Fruit fly (Drosophila melanogaster) whole organism, embryonic: ENCODE measurements around the gene CG17327.
A peak's percentile ranks its signal among the peaks of the same experiment; 100 is the strongest.

Source experiments
- Ada2b ChIP-seq: fragments of 200-800 bp; sonication (Bioruptor generic); IDR thresholded peaks from 2 replicates; pipeline ENCODE4 v1.3.6; 2022; ENCODE audit warnings: missing biosample characterization, missing genetic modification characterization
- CG12744 ChIP-seq: fragments of 200-800 bp; sonication (Bioruptor generic); optimal IDR thresholded peaks from 2 replicates; lab custom pipeline; 2016; ENCODE audit warnings: missing biosample characterization, missing genetic modification characterization
- CG13123 ChIP-seq: fragments of 200-800 bp; sonication (Bioruptor generic); optimal IDR thresholded peaks from 2 replicates; lab custom pipeline; 2016; ENCODE audit warnings: missing biosample characterization, missing genetic modification characterization
- CG13624 ChIP-seq: fragments of 200-800 bp; sonication (Bioruptor generic); optimal IDR thresholded peaks from 2 replicates; lab custom pipeline; 2016; ENCODE audit warnings: missing biosample characterization, missing genetic modification characterization
- CG1602 ChIP-seq: fragments of 200-800 bp; sonication (Bioruptor generic); optimal IDR thresholded peaks from 3 replicates; lab custom pipeline; 2016; ENCODE audit warnings: missing biosample characterization, missing genetic modification characterization
- CG16815 ChIP-seq: fragments of 200-800 bp; sonication (Bioruptor generic); optimal IDR thresholded peaks from 3 replicates; lab custom pipeline; 2017; ENCODE audit warnings: missing biosample characterization, mild to moderate bottlenecking, missing genetic modification characterization
- CG17186 ChIP-seq: fragments of 200-800 bp; sonication (Bioruptor generic); optimal IDR thresholded peaks from 3 replicates; lab custom pipeline; 2017; ENCODE audit warnings: missing biosample characterization, missing genetic modification reagents, missing genetic modification characterization
- CG18599 ChIP-seq: fragments of 200-800 bp; sonication (Bioruptor generic); optimal IDR thresholded peaks from 3 replicates; lab custom pipeline; 2017; ENCODE audit warnings: missing biosample characterization, missing genetic modification characterization, mild to moderate bottlenecking, moderate library complexity, missing genetic modification reagents
- CG2678 ChIP-seq: fragments of 200-800 bp; sonication (Bioruptor generic); optimal IDR thresholded peaks from 3 replicates; lab custom pipeline; 2019; ENCODE audit warnings: missing biosample characterization, mild to moderate bottlenecking, missing genetic modification characterization, moderate library complexity
- CG2712 ChIP-seq: fragments of 200-800 bp; optimal IDR thresholded peaks from 3 replicates; lab custom pipeline; 2019; ENCODE audit warnings: missing biosample characterization, mild to moderate bottlenecking, missing genetic modification characterization, moderate library complexity
- CG3726 ChIP-seq: fragments of 200-800 bp; sonication (Bioruptor generic); IDR thresholded peaks from 3 replicates; pipeline ENCODE4, ENCODE4 v1.3.6; 2022; ENCODE audit warnings: missing biosample characterization, missing genetic modification characterization
- CG3838 ChIP-seq: fragments of 200-800 bp; sonication (Bioruptor generic); optimal IDR thresholded peaks from 3 replicates; lab custom pipeline; 2016; ENCODE audit warnings: missing biosample characterization, missing genetic modification characterization
- CG4854 ChIP-seq: fragments of 200-800 bp; sonication (Bioruptor generic); optimal IDR thresholded peaks from 2 replicates; lab custom pipeline; 2016; ENCODE audit warnings: missing biosample characterization, missing genetic modification characterization, inconsistent platforms
- CG7745 ChIP-seq: fragments of 200-800 bp; sonication (Bioruptor generic); optimal IDR thresholded peaks from 2 replicates; lab custom pipeline; 2018; ENCODE audit warnings: missing biosample characterization, mild to moderate bottlenecking, missing genetic modification characterization, moderate library complexity
- CG8290 ChIP-seq, 3 experiments: fragments of 200-800 bp; sonication (Bioruptor generic); optimal IDR thresholded peaks; 2 replicates each; lab custom pipeline; 2016 to 2019; ENCODE audit warnings: missing biosample characterization in 3 of 3, missing genetic modification characterization in 3 of 3, mild to moderate bottlenecking in 2 of 3, moderate library complexity in 1 of 3
- CoRest ChIP-seq: fragments of 200-800 bp; sonication (Bioruptor generic); optimal IDR thresholded peaks from 3 replicates; lab custom pipeline; 2018; ENCODE audit warnings: missing biosample characterization, mild to moderate bottlenecking, missing genetic modification characterization, moderate library complexity
- D ChIP-seq, 2 experiments: fragments of 200-800 bp in 1 of 2; fragments of >200 bp in 1 of 2; sonication (Bioruptor generic) in 1 of 2; optimal IDR thresholded peaks; 2 replicates in 1 of 2; 3 replicates in 1 of 2; lab custom pipeline; 2017; ENCODE audit warnings: mild to moderate bottlenecking in 1 of 2, missing biosample characterization in 1 of 2, missing genetic modification characterization in 1 of 2, missing genetic modification reagents in 1 of 2
- E2f1 ChIP-seq: fragments of 200-800 bp; sonication (Bioruptor generic); IDR thresholded peaks from 2 replicates; pipeline ENCODE4 v1.3.6; 2022; ENCODE audit warnings: missing biosample characterization, missing genetic modification characterization
- ERR ChIP-seq: fragments of 200-800 bp; sonication (Bioruptor generic); optimal IDR thresholded peaks from 2 replicates; lab custom pipeline; 2016; ENCODE audit warnings: missing biosample characterization, missing genetic modification characterization
- Ets97D ChIP-seq: fragments of 200-800 bp; sonication (Bioruptor generic); optimal IDR thresholded peaks from 3 replicates; lab custom pipeline; 2016; ENCODE audit warnings: missing biosample characterization, missing genetic modification characterization
- Fer2 ChIP-seq: fragments of 200-800 bp; sonication (Bioruptor generic); optimal IDR thresholded peaks from 2 replicates; lab custom pipeline; 2018; ENCODE audit warnings: missing biosample characterization, mild to moderate bottlenecking, missing genetic modification characterization, moderate library complexity
- Gug ChIP-seq: fragments of 200-800 bp; sonication (Bioruptor generic); IDR thresholded peaks from 4 replicates; pipeline ENCODE4 v1.3.6; 2022; ENCODE audit warnings: missing biosample characterization, missing genetic modification characterization
- HLH4C ChIP-seq: fragments of 200-800 bp; sonication (Bioruptor generic); IDR thresholded peaks from 3 replicates; pipeline ENCODE4 v1.3.6; 2022; ENCODE audit warnings: missing biosample characterization, missing genetic modification characterization; ENCODE audit not compliant: partially characterized antibody
- MBD-R2 ChIP-seq: fragments of 200-800 bp; sonication (Bioruptor generic); IDR thresholded peaks from 2 replicates; pipeline ENCODE4 v1.3.6; 2022; ENCODE audit warnings: missing biosample characterization, missing genetic modification characterization
- NfI ChIP-seq: fragments of 200-800 bp; sonication (Bioruptor generic); optimal IDR thresholded peaks from 3 replicates; lab custom pipeline; 2018; ENCODE audit warnings: missing biosample characterization, mild to moderate bottlenecking, missing genetic modification characterization, moderate library complexity
- Pdp1 ChIP-seq, 2 experiments: fragments of 200-800 bp; sonication (Bioruptor generic); optimal IDR thresholded peaks; 3 replicates each; lab custom pipeline; 2016; ENCODE audit warnings: missing biosample characterization in 2 of 2, missing genetic modification characterization in 2 of 2, mild to moderate bottlenecking in 1 of 2, moderate library complexity in 1 of 2
- Ravus ChIP-seq: fragments of 200-800 bp; sonication (Bioruptor generic); IDR thresholded peaks from 2 replicates; pipeline ENCODE4 v1.3.6; 2022; ENCODE audit warnings: missing biosample characterization, missing genetic modification characterization
- Rfx ChIP-seq: fragments of 200-800 bp; sonication (Bioruptor generic); IDR thresholded peaks from 2 replicates; pipeline ENCODE4 v1.3.6; 2022; ENCODE audit warnings: missing biosample characterization, missing genetic modification characterization
- Taf1 ChIP-seq: fragments of 200-800 bp; sonication (Bioruptor generic); IDR thresholded peaks from 2 replicates; pipeline ENCODE4 v1.3.6; 2022; ENCODE audit warnings: missing biosample characterization, missing genetic modification characterization
- br ChIP-seq: fragments of >200 bp; optimal IDR thresholded peaks from 2 replicates; lab custom pipeline; 2017
- chif ChIP-seq, 2 experiments: fragments of 200-800 bp; sonication (Bioruptor generic); optimal IDR thresholded peaks; 3 replicates each; lab custom pipeline; 2016; ENCODE audit warnings: missing biosample characterization in 2 of 2, missing genetic modification characterization in 2 of 2
- da ChIP-seq: fragments of 200-800 bp; sonication (Bioruptor generic); optimal IDR thresholded peaks from 2 replicates; lab custom pipeline; 2016; ENCODE audit warnings: missing biosample characterization, missing genetic modification characterization
- ems ChIP-seq: fragments of 200-800 bp; sonication (Bioruptor generic); optimal IDR thresholded peaks from 3 replicates; lab custom pipeline; 2016; ENCODE audit warnings: missing biosample characterization, missing genetic modification characterization
- gce ChIP-seq: fragments of 200-800 bp; sonication (Bioruptor generic); IDR thresholded peaks from 3 replicates; pipeline ENCODE4 v1.3.6; 2022; ENCODE audit warnings: missing biosample characterization, missing genetic modification characterization
- gcm ChIP-seq: fragments of 200-800 bp; sonication (Bioruptor generic); optimal IDR thresholded peaks from 2 replicates; lab custom pipeline; 2019; ENCODE audit warnings: missing biosample characterization, mild to moderate bottlenecking, missing genetic modification characterization, moderate library complexity
- nau ChIP-seq: fragments of 200-800 bp; sonication (Bioruptor generic); optimal IDR thresholded peaks from 3 replicates; lab custom pipeline; 2017; ENCODE audit warnings: missing biosample characterization, mild to moderate bottlenecking, missing genetic modification characterization, missing genetic modification reagents
- pita ChIP-seq: fragments of 200-800 bp; sonication (Bioruptor generic); optimal IDR thresholded peaks from 2 replicates; lab custom pipeline; 2017; ENCODE audit warnings: missing biosample characterization, mild to moderate bottlenecking, missing genetic modification characterization
- row ChIP-seq: fragments of 200-800 bp; sonication (Bioruptor generic); IDR thresholded peaks from 3 replicates; pipeline ENCODE4 v1.3.6; 2022; ENCODE audit warnings: missing biosample characterization, missing genetic modification characterization
- sima ChIP-seq: fragments of 200-800 bp; sonication (Bioruptor generic); optimal IDR thresholded peaks from 2 replicates; lab custom pipeline; 2016; ENCODE audit warnings: missing biosample characterization, missing genetic modification characterization
- ssp ChIP-seq: fragments of 200-800 bp; sonication (Bioruptor generic); IDR thresholded peaks from 2 replicates; pipeline ENCODE4 v1.3.6; 2022; ENCODE audit warnings: missing biosample characterization, missing genetic modification characterization
- stwl ChIP-seq: fragments of 200-800 bp; sonication (Bioruptor generic); optimal IDR thresholded peaks from 3 replicates; lab custom pipeline; 2018; ENCODE audit warnings: missing biosample characterization, mild to moderate bottlenecking, missing genetic modification characterization, moderate library complexity
- sug ChIP-seq: fragments of 200-800 bp; optimal IDR thresholded peaks from 2 replicates; lab custom pipeline; 2019; ENCODE audit warnings: missing biosample characterization, mild to moderate bottlenecking, missing genetic modification characterization, moderate library complexity
- tgo ChIP-seq: fragments of 200-800 bp; sonication (Bioruptor generic); IDR thresholded peaks from 3 replicates; pipeline ENCODE4 v1.3.6; 2022; ENCODE audit warnings: missing biosample characterization, missing genetic modification characterization
- tll ChIP-seq, 2 experiments: fragments of 200-800 bp in 1 of 2; fragments of >200 bp in 1 of 2; sonication (Bioruptor generic) in 1 of 2; optimal IDR thresholded peaks; 2 replicates each; lab custom pipeline; 2017 to 2019; ENCODE audit warnings: missing biosample characterization in 2 of 2, missing genetic modification characterization in 2 of 2, mild to moderate bottlenecking in 1 of 2, moderate library complexity in 1 of 2
- twi ChIP-seq: fragments of 200-800 bp; optimal IDR thresholded peaks from 2 replicates; lab custom pipeline; 2019; ENCODE audit warnings: missing biosample characterization, mild to moderate bottlenecking, missing genetic modification characterization, moderate library complexity

The CG17327 gene

DNA sequence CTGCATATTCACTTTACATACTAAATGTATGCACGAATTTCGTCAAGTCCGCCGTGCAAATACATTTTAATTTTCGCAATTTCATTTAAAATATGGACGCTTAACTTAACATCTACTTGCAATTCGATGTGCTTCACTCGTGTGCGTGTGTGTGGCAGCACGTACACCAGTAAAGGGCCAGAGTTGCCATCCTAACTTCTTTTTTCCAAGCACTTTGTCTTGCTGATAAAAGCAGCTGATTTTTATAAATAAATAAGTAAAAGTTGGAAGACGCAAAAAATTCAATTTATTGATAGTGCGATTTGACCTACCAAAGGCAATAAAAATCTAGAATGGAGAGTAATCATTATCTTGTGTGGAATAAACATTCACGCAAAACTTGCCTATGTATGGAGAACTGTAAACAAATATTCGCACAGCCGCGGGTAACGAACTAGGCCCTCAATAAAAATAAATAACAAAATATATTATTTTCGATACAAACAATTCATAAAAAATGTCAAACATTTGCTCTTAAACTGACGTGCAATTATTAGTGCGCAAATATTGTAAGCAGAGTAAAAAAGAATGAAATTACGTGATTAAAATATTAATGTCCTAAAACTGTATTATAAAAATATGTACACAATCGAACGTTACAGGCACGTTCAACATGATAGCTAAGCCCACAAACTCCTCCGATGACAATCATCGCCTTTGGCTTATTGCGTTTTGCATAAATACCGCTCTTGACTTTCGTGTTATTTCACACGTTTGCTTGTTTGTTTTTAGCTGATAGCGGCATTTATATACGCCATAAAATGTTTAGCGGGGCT, 15.2 kb downstream of the CG17327 start (continued):
- TF ChIP-seq CG3726 (GFP tag; lab: Robert Waterston, UW) (no peak), CG2712 (tag; lab: Kevin White, UChicago) (peak; percentile 63), tll (GFP tag; optimal IDR thresholded peaks at IDR 0.05; lab: Kevin White, UChicago) (no peak), gce (GFP tag; lab: Robert Waterston, UW) (no peak; the same call in 2 of the 3 replicates), Ets97D (GFP tag; lab: Kevin White, UChicago) (no peak), chif (GFP tag; optimal IDR thresholded peaks at IDR 0.05; lab: Kevin White, UChicago) (no peak)

DNA sequence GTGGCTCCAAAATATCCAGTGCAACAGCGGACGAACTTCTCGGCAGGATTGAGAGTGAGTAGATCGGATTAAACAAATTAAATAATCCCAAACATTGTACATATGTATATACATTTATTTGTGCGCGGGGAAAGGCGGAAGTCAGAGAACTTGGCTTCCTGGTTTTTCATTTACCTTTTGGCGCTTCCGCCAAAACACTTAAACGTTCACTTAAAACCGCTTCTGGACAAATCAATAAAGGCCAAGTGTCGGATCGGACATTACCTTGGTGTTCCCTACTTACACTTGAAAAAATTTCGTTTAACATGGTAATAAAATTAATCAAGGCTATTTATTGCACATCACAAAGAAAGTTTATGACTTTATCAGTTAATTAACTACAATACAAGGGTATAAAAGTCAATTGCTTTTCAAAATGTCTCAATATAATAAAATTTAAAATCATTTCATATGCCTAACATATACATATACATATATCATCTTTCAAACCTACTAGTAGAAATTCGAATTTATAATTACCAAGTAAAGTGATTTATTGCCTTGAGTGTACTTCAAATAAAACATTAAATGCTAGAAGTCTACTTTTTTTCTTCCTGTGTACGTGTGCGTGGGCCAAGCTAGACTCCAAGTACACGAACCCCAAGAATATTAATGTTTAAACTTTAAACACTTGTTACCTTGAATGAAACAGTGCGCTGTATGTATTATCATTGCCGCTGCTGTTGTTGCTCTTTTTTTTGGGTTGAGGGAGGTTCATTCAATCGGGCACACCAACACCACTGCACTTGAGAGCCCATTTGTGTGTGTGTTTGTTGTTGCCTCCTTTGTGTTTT, 16.0 kb downstream of the CG17327 start:
- no peak for TF ChIP-seq pita (GFP tag; lab: Kevin White, UChicago)
- no peak for TF ChIP-seq twi (tag; lab: Kevin White, UChicago)
- TF ChIP-seq Rfx (GFP tag; lab: Robert Waterston, UW) = peak; percentile 69
- TF ChIP-seq stwl (tag; lab: Kevin White, UChicago) = no peak
- TF ChIP-seq CoRest (tag; lab: Kevin White, UChicago) = peak; percentile 83
- peak; percentile 45 for TF ChIP-seq gcm (GFP tag; lab: Kevin White, UChicago)
- no peak for TF ChIP-seq CG8290 (GFP tag; optimal IDR thresholded peaks at IDR 0.05; lab: Kevin White, UChicago)
- peak in 1 of 2 experiments; percentile 48 for TF ChIP-seq CG8290 (tag; optimal IDR thresholded peaks at IDR 0.05; lab: Kevin White, UChicago)
- TF ChIP-seq CG16815 (GFP tag; lab: Kevin White, UChicago) = peak; percentile 34
- TF ChIP-seq br (lab: Kevin White, UChicago) = no peak
- peak; percentile 46 for TF ChIP-seq CG1602 (GFP tag; lab: Kevin White, UChicago)
- peak; percentile 34 for TF ChIP-seq CG12744
- TF ChIP-seq CG3838 (GFP tag; lab: Kevin White, UChicago) = peak; percentile 43
- TF ChIP-seq E2f1 (GFP tag; lab: Robert Waterston, UW) = peak; percentile 45
- TF ChIP-seq CG2678 (tag; lab: Kevin White, UChicago) = peak; percentile 85
- no peak for TF ChIP-seq sima
- no peak; the same call in 1 of the 2 replicates for TF ChIP-seq MBD-R2 (GFP tag; lab: Robert Waterston, UW)
- TF ChIP-seq da (GFP tag; lab: Kevin White, UChicago) = peak; percentile 18
- no peak for TF ChIP-seq CG13624 (GFP tag; lab: Kevin White, UChicago)
- no peak for TF ChIP-seq CG4854
- no peak for TF ChIP-seq Ravus (GFP tag; lab: Robert Waterston, UW)
- TF ChIP-seq ERR (GFP tag; lab: Kevin White, UChicago) = no peak
- TF ChIP-seq row (GFP tag; lab: Robert Waterston, UW) = peak; percentile 60; the same call in 2 of the 3 replicates
- no peak for TF ChIP-seq HLH4C (GFP tag; lab: Robert Waterston, UW)
- peak; percentile 54 for TF ChIP-seq Ada2b (GFP tag; lab: Robert Waterston, UW)
- peak; percentile 41 for TF ChIP-seq ems (GFP tag; lab: Kevin White, UChicago)
- TF ChIP-seq sug (tag; lab: Kevin White, UChicago) = no peak
- TF ChIP-seq D (optimal IDR thresholded peaks at IDR 0.05; lab: Kevin White, UChicago) = no peak
- TF ChIP-seq D (GFP tag; optimal IDR thresholded peaks at IDR 0.05; lab: Kevin White, UChicago) = peak; percentile 54
- no peak for TF ChIP-seq Taf1 (GFP tag; lab: Robert Waterston, UW)
- no peak for TF ChIP-seq ssp (GFP tag; lab: Robert Waterston, UW)
- peak; percentile 38 to 44 for TF ChIP-seq Pdp1 (GFP tag; optimal IDR thresholded peaks at IDR 0.05; lab: Kevin White, UChicago)
- peak; percentile 41 for TF ChIP-seq NfI (GFP tag; lab: Kevin White, UChicago)
- TF ChIP-seq Fer2 = peak; percentile 40
- no peak for TF ChIP-seq CG7745
- TF ChIP-seq Gug = peak; percentile 19; the same call in 1 of the 4 replicates
- peak; percentile 68 for TF ChIP-seq CG18599 (GFP tag; lab: Kevin White, UChicago)
- peak; percentile 9 for TF ChIP-seq nau
- peak; percentile 57; the same call in 1 of the 3 replicates for TF ChIP-seq tgo (GFP tag; lab: Robert Waterston, UW)
- TF ChIP-seq CG17186 (GFP tag; lab: Kevin White, UChicago) = no peak
- no peak for TF ChIP-seq CG13123 (GFP tag; lab: Kevin White, UChicago)
